Worm (Caenorhabditis elegans) whole organism, mixed stage, embryonic: ENCODE data around the gene glb-3.

Experiments
- ceh-43 ChIP-seq: fragments of 200-800 bp; sonication (Bioruptor generic); optimal IDR thresholded peaks from 2 replicates; lab custom pipeline; 2018; ENCODE audit warnings: mild to moderate bottlenecking, missing genetic modification characterization, moderate library complexity, missing compliant biosample characterization
- flh-1 ChIP-seq: fragments of 200-800 bp; sonication (Bioruptor generic); optimal IDR thresholded peaks from 2 replicates; lab custom pipeline; 2018; ENCODE audit warnings: mild to moderate bottlenecking, missing genetic modification characterization, moderate library complexity, missing compliant biosample characterization
- lin-13 ChIP-seq: fragments of 150-350 bp; optimal IDR thresholded peaks from 2 replicates; lab custom pipeline; 2014; ENCODE audit warnings: missing biosample characterization, missing genetic modification characterization
- mep-1 ChIP-seq: fragments of 150-350 bp; optimal IDR thresholded peaks from 2 replicates; lab custom pipeline; 2017; ENCODE audit warnings: missing biosample characterization, missing genetic modification reagents, missing genetic modification characterization, inconsistent platforms
- nhr-12 ChIP-seq: fragments of 150-350 bp; optimal IDR thresholded peaks from 2 replicates; lab custom pipeline; 2014; ENCODE audit warnings: missing biosample characterization, missing genetic modification characterization
- nhr-76 ChIP-seq: sonication (generic microtip); optimal IDR thresholded peaks from 2 replicates; lab custom pipeline; 2017; ENCODE audit warnings: missing biosample characterization, missing genetic modification characterization
- tbx-8 ChIP-seq: fragments of 200-800 bp; sonication (Bioruptor generic); optimal IDR thresholded peaks from 2 replicates; lab custom pipeline; 2018; ENCODE audit warnings: mild to moderate bottlenecking, missing genetic modification characterization, moderate library complexity, missing compliant biosample characterization
- unc-62 ChIP-seq: fragments of 150-350 bp; optimal IDR thresholded peaks from 2 replicates; lab custom pipeline; 2014; ENCODE audit warnings: missing biosample characterization, missing genetic modification reagents, missing genetic modification characterization
- ztf-11 ChIP-seq: fragments of 150-350 bp; optimal IDR thresholded peaks from 2 replicates; lab custom pipeline; 2014; ENCODE audit warnings: missing biosample characterization, missing genetic modification characterization

DNA sequence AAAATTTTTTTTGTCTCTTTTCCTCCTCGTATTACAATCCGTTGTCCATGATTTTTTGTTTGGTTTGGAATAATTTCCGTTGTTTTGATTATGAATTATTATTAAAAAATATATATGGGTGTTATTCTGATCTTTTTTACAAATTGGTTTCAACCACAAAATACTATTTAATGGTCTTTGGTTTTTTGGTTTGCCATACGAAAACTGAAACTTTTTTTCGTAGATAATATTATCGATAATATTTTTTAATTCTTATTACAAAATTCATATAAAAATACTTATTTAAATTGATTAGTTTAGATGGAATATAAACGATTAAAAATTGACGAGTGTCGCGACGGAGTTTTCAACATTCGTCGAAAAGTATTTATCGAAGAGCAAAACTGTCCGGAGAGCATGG, 7.2 kb upstream of the glb-3 start, which contains the start of gene jmjd-5:
- TF ChIP-seq nhr-76 (tag; lab: Kevin White, UChicago) = no peak
- no peak for TF ChIP-seq flh-1
- TF ChIP-seq lin-13 (tag; lab: Kevin White, UChicago) = no peak
- TF ChIP-seq ceh-43 (GFP tag; lab: Kevin White, UChicago) = no peak
- no peak for TF ChIP-seq tbx-8 (GFP tag; lab: Kevin White, UChicago)
- TF ChIP-seq mep-1 = no peak
- TF ChIP-seq ztf-11 = no peak
- no peak for TF ChIP-seq nhr-12 (tag; lab: Kevin White, UChicago)
- no peak for TF ChIP-seq unc-62 (GFP tag; lab: Kevin White, UChicago)
